Worm (Caenorhabditis elegans) whole organism, L4 larva: ENCODE results near the gene spe-49.

Experiments used
- F37D6.2 ChIP-seq: sonication (generic microtip); optimal IDR thresholded peaks from 2 replicates; lab custom pipeline; 2016; ENCODE audit warnings: mild to moderate bottlenecking, missing genetic modification characterization, missing compliant biosample characterization
- R02D3.7 ChIP-seq: fragments of 150-350 bp; sonication (generic microtip); optimal IDR thresholded peaks from 3 replicates; lab custom pipeline; 2014; ENCODE audit warnings: missing biosample characterization, missing genetic modification characterization
- T20F7.1 ChIP-seq: fragments of 200-800 bp; sonication (Bioruptor generic); optimal IDR thresholded peaks from 2 replicates; lab custom pipeline; 2018; ENCODE audit warnings: mild to moderate bottlenecking, missing genetic modification characterization, missing compliant biosample characterization
- T26A8.4 ChIP-seq: fragments of 200-800 bp; sonication (Bioruptor generic); IDR thresholded peaks from 2 replicates; pipeline ENCODE4 v1.3.6; 2022; ENCODE audit warnings: missing genetic modification characterization, missing compliant biosample characterization
- Y105C5A.15 ChIP-seq: fragments of 200-800 bp; sonication (Bioruptor generic); IDR thresholded peaks from 2 replicates; pipeline ENCODE4 v1.3.6; 2022; ENCODE audit warnings: missing genetic modification characterization, missing compliant biosample characterization
- Y48G9A.11 ChIP-seq: fragments of 200-800 bp; sonication (Bioruptor generic); IDR thresholded peaks from 2 replicates; pipeline ENCODE4 v1.3.6; 2022; ENCODE audit warnings: missing genetic modification reagents, missing genetic modification characterization, missing compliant biosample characterization
- Y5F2A.4 ChIP-seq: fragments of 200-800 bp; sonication (Bioruptor generic); optimal IDR thresholded peaks from 2 replicates; lab custom pipeline; 2018; ENCODE audit warnings: mild to moderate bottlenecking, missing genetic modification characterization, missing compliant biosample characterization
- Y75B8A.6 ChIP-seq: fragments of 200-800 bp; sonication (Bioruptor generic); IDR thresholded peaks from 2 replicates; pipeline ENCODE4 v1.3.6; 2022; ENCODE audit warnings: missing genetic modification reagents, missing genetic modification characterization, missing compliant biosample characterization
- ZK337.2 ChIP-seq: fragments of 200-800 bp; sonication (Bioruptor generic); IDR thresholded peaks from 2 replicates; pipeline ENCODE4 v1.3.6; 2022; ENCODE audit warnings: missing genetic modification reagents, missing genetic modification characterization, missing compliant biosample characterization
- aha-1 ChIP-seq: fragments of 150-350 bp; peaks from one replicate; lab custom pipeline; 2014; ENCODE audit warnings: missing biosample characterization, missing genetic modification characterization
- aly-2 ChIP-seq: sonication (generic microtip); optimal IDR thresholded peaks from 2 replicates; lab custom pipeline; 2018; ENCODE audit warnings: missing biosample characterization, missing genetic modification characterization
- ceh-28 ChIP-seq: fragments of 150-350 bp; optimal IDR thresholded peaks from 2 replicates; lab custom pipeline; 2014; ENCODE audit warnings: missing biosample characterization, missing genetic modification reagents, missing genetic modification characterization
- ceh-44 ChIP-seq: fragments of 200-800 bp; sonication (Bioruptor generic); IDR thresholded peaks from 2 replicates; pipeline ENCODE4 v1.3.6; 2022; ENCODE audit warnings: missing genetic modification reagents, missing genetic modification characterization, missing compliant biosample characterization
- cey-2 ChIP-seq: sonication (generic microtip); optimal IDR thresholded peaks from 3 replicates; lab custom pipeline; 2017; ENCODE audit warnings: missing genetic modification characterization, mild to moderate bottlenecking, missing compliant biosample characterization, antibody characterized with exemption, borderline replicate concordance; ENCODE audit not compliant: insufficient read depth
- daf-16 ChIP-seq, 3 experiments: sonication (generic microtip); optimal IDR thresholded peaks; 2 replicates each; lab custom pipeline; 2016 to 2017; ENCODE audit warnings: missing genetic modification characterization in 3 of 3, missing genetic modification reagents in 3 of 3, mild to moderate bottlenecking in 2 of 3, missing compliant biosample characterization in 2 of 3, missing biosample characterization in 1 of 3, moderate library complexity in 1 of 3
- daf-19 ChIP-seq: fragments of 200-800 bp; sonication (Bioruptor generic); conservative IDR thresholded peaks from 2 replicates; pipeline ENCODE4 v1.3.6; 2022; ENCODE audit warnings: missing genetic modification characterization, missing compliant biosample characterization
- daf-8 ChIP-seq: fragments of 200-800 bp; sonication (Bioruptor generic); IDR thresholded peaks from 2 replicates; pipeline ENCODE4 v1.3.6; 2022; ENCODE audit warnings: missing genetic modification characterization, missing compliant biosample characterization
- dmd-6 ChIP-seq: fragments of 200-800 bp; sonication (Bioruptor generic); IDR thresholded peaks from 2 replicates; pipeline ENCODE4 v1.3.6; 2022; ENCODE audit warnings: missing genetic modification reagents, missing genetic modification characterization, missing compliant biosample characterization
- dpl-1 ChIP-seq: fragments of 150-350 bp; optimal IDR thresholded peaks from 2 replicates; lab custom pipeline; 2014; ENCODE audit warnings: missing biosample characterization, missing genetic modification reagents, missing genetic modification characterization
- dve-1 ChIP-seq: sonication (generic microtip); optimal IDR thresholded peaks from 2 replicates; lab custom pipeline; 2017; ENCODE audit warnings: antibody characterized with exemption, mild to moderate bottlenecking, missing genetic modification characterization, missing compliant biosample characterization; ENCODE audit not compliant: insufficient read depth
- egl-27 ChIP-seq: sonication (generic microtip); optimal IDR thresholded peaks from 3 replicates; lab custom pipeline; 2017; ENCODE audit warnings: missing biosample characterization, missing genetic modification reagents, missing genetic modification characterization
- egl-43 ChIP-seq: fragments of 200-800 bp; sonication (Bioruptor generic); IDR thresholded peaks from 2 replicates; pipeline ENCODE4 v1.3.6; 2022; ENCODE audit warnings: missing genetic modification reagents, missing genetic modification characterization, missing compliant biosample characterization
- fkh-10 ChIP-seq: fragments of 150-350 bp; optimal IDR thresholded peaks from 2 replicates; lab custom pipeline; 2014; ENCODE audit warnings: missing biosample characterization, missing genetic modification reagents, missing genetic modification characterization
- fos-1 ChIP-seq: fragments of 150-350 bp; optimal IDR thresholded peaks from 2 replicates; lab custom pipeline; 2014; ENCODE audit warnings: missing biosample characterization, missing genetic modification characterization
- hif-1 ChIP-seq, 2 experiments: sonication (generic microtip); optimal IDR thresholded peaks; 2 replicates each; lab custom pipeline; 2016 to 2017; ENCODE audit warnings: missing compliant biosample characterization in 2 of 2, missing genetic modification characterization in 2 of 2, missing genetic modification reagents in 2 of 2, missing genotype in 2 of 2, mild to moderate bottlenecking in 1 of 2
- hlh-30 ChIP-seq: sonication (generic microtip); optimal IDR thresholded peaks from 2 replicates; lab custom pipeline; 2017; ENCODE audit warnings: antibody characterized with exemption, mild to moderate bottlenecking, missing genetic modification characterization, missing compliant biosample characterization; ENCODE audit not compliant: insufficient read depth
- hmg-1.1 ChIP-seq: fragments of 200-800 bp; sonication (Bioruptor generic); IDR thresholded peaks from 2 replicates; pipeline ENCODE4 v1.3.6; 2022; ENCODE audit warnings: missing genetic modification reagents, missing genetic modification characterization, missing compliant biosample characterization
- jun-1 ChIP-seq: fragments of 150-350 bp; optimal IDR thresholded peaks from 2 replicates; lab custom pipeline; 2014; ENCODE audit warnings: missing biosample characterization, missing genetic modification reagents, missing genetic modification characterization
- lin-1 ChIP-seq: fragments of 200-800 bp; sonication (Bioruptor generic); IDR thresholded peaks from 2 replicates; pipeline ENCODE4 v1.3.6; 2022; ENCODE audit warnings: missing genetic modification reagents, missing genetic modification characterization, missing compliant biosample characterization
- lin-38 ChIP-seq: fragments of 200-800 bp; sonication (Bioruptor generic); IDR thresholded peaks from 2 replicates; pipeline ENCODE4 v1.3.6; 2022; ENCODE audit warnings: missing genetic modification reagents, missing genetic modification characterization, missing compliant biosample characterization
- madf-5 ChIP-seq, 2 experiments: fragments of 200-800 bp; sonication (Bioruptor generic); IDR thresholded peaks; 2 replicates each; pipeline ENCODE4 v1.3.6; 2022; ENCODE audit warnings: missing compliant biosample characterization in 2 of 2, missing genetic modification characterization in 2 of 2
- mep-1 ChIP-seq: fragments of 150-350 bp; sonication (generic microtip); optimal IDR thresholded peaks from 3 replicates; lab custom pipeline; 2014; ENCODE audit warnings: missing biosample characterization, missing genetic modification characterization
- mes-2 ChIP-seq: sonication (generic microtip); optimal IDR thresholded peaks from 2 replicates; lab custom pipeline; 2016; ENCODE audit warnings: missing genotype, mild to moderate bottlenecking, missing genetic modification characterization, missing compliant biosample characterization; ENCODE audit not compliant: poor library complexity, severe bottlenecking
- mxl-2 ChIP-seq: fragments of 200-800 bp; sonication (Bioruptor generic); conservative IDR thresholded peaks from 2 replicates; pipeline ENCODE4 v1.3.6; 2022; ENCODE audit warnings: missing genetic modification reagents, missing genetic modification characterization, missing compliant biosample characterization
- nhr-11 ChIP-seq: fragments of 150-350 bp; optimal IDR thresholded peaks from 2 replicates; lab custom pipeline; 2014; ENCODE audit warnings: missing biosample characterization, missing genetic modification characterization
- nhr-111 ChIP-seq: fragments of 200-800 bp; sonication (Bioruptor generic); optimal IDR thresholded peaks from 2 replicates; lab custom pipeline; 2018; ENCODE audit warnings: mild to moderate bottlenecking, missing genetic modification characterization, missing compliant biosample characterization
- nhr-237 ChIP-seq: sonication (generic microtip); optimal IDR thresholded peaks from 2 replicates; lab custom pipeline; 2017; ENCODE audit warnings: missing biosample characterization, missing genetic modification characterization
- nhr-25 ChIP-seq: sonication (generic microtip); optimal IDR thresholded peaks from 2 replicates; lab custom pipeline; 2017; ENCODE audit warnings: missing genetic modification characterization, mild to moderate bottlenecking, missing compliant biosample characterization, antibody characterized with exemption, moderate library complexity, borderline replicate concordance; ENCODE audit not compliant: insufficient read depth
- nhr-28 ChIP-seq: fragments of 150-350 bp; optimal IDR thresholded peaks from 2 replicates; lab custom pipeline; 2014; ENCODE audit warnings: missing biosample characterization, missing genetic modification characterization
- pha-4 ChIP-seq, 2 experiments: fragments of 150-350 bp in 1 of 2; fragments of 200-800 bp in 1 of 2; sonication (Bioruptor generic) in 1 of 2; IDR thresholded peaks in 1 of 2; optimal IDR thresholded peaks in 1 of 2; 2 replicates each; pipeline versions ENCODE4 v1.3.6 to Lab custom; 2014 to 2022; ENCODE audit warnings: missing genetic modification characterization in 2 of 2, missing genetic modification reagents in 2 of 2, missing biosample characterization in 1 of 2, missing compliant biosample characterization in 1 of 2
- pqm-1 ChIP-seq: sonication (generic microtip); optimal IDR thresholded peaks from 2 replicates; lab custom pipeline; 2017; ENCODE audit warnings: missing biosample characterization, missing genetic modification characterization
- snpc-1.2 ChIP-seq: fragments of 200-800 bp; sonication (Bioruptor generic); IDR thresholded peaks from 2 replicates; pipeline ENCODE4 v1.3.6; 2022; ENCODE audit warnings: missing genetic modification reagents, missing genetic modification characterization, missing compliant biosample characterization
- snpc-4 ChIP-seq: fragments of 150-350 bp; optimal IDR thresholded peaks from 2 replicates; lab custom pipeline; 2014; ENCODE audit warnings: missing biosample characterization, missing genetic modification characterization
- spr-1 ChIP-seq: sonication (generic microtip); optimal IDR thresholded peaks from 2 replicates; lab custom pipeline; 2016; ENCODE audit warnings: mild to moderate bottlenecking, missing genetic modification characterization, missing compliant biosample characterization
- unc-39 ChIP-seq: sonication (generic microtip); optimal IDR thresholded peaks from 2 replicates; lab custom pipeline; 2017; ENCODE audit warnings: missing biosample characterization, missing genetic modification characterization
- unc-62 ChIP-seq, 3 experiments: fragments of 150-350 bp in 1 of 3; sonication (generic microtip); optimal IDR thresholded peaks in 2 of 3; peaks in 1 of 3; 1 replicate in 1 of 3; 2 replicates in 2 of 3; lab custom pipeline; 2014 to 2017; ENCODE audit warnings: missing biosample characterization in 3 of 3, missing genetic modification characterization in 3 of 3, missing genetic modification reagents in 3 of 3, missing genotype in 1 of 3
- zip-11 ChIP-seq: fragments of 200-800 bp; sonication (Bioruptor generic); IDR thresholded peaks from 2 replicates; pipeline ENCODE4 v1.3.6; 2022; ENCODE audit warnings: missing genetic modification characterization, missing compliant biosample characterization

spe-49 gene

ce11 chrV:6267237-6267812 lies 13.8 kb upstream of the spe-49 start, which contains the start of gene mrck-1 (continued):
- TF ChIP-seq hlh-30 (peak; percentile 89), pqm-1 (no peak), ceh-44 (GFP tag; lab: Robert Waterston, UW) (no peak), mxl-2 (no peak), jun-1 (tag; lab: Kevin White, UChicago) (peak; percentile 51), daf-19 (GFP tag; lab: Robert Waterston, UW) (no peak), ZK337.2 (GFP tag; lab: Robert Waterston, UW) (peak; percentile 31; the same call in 1 of the 2 replicates), nhr-237 (tag; lab: Kevin White, UChicago) (no peak), aly-2 (tag; lab: Kevin White, UChicago) (no peak), lin-1 (GFP tag; lab: Robert Waterston, UW) (0 out of 2 replicates have a peak, but pooled peaks have one; percentile 28), nhr-28 (tag; lab: Kevin White, UChicago) (peak; percentile 72), cey-2 (tag; lab: Kevin White, UChicago) (no peak), unc-39 (no peak), egl-27 (no peak), dve-1 (peak; percentile 85), R02D3.7 (tag; lab: Kevin White, UChicago) (no peak), Y75B8A.6 (GFP tag; lab: Robert Waterston, UW) (0 out of 2 replicates have a peak, but pooled peaks have one; percentile 46), madf-5 (GFP tag; IDR thresholded peaks at IDR 0.05; lab: Robert Waterston, UW) (peak; percentile 14 to 51; a peak in 1 of 4 replicates), hmg-1.1 (GFP tag; lab: Robert Waterston, UW) (peak; percentile 90), fos-1 (tag; lab: Kevin White, UChicago) (no peak), mes-2 (tag; lab: Kevin White, UChicago) (peak; percentile 92), aha-1 (tag; lab: Kevin White, UChicago) (peak; percentile 99), zip-11 (GFP tag; lab: Robert Waterston, UW) (no peak), ceh-28 (tag; lab: Kevin White, UChicago) (no peak), lin-38 (GFP tag; lab: Robert Waterston, UW) (peak; percentile 81), spr-1 (tag; lab: Kevin White, UChicago) (peak; percentile 81), hif-1 (tag; optimal IDR thresholded peaks at IDR 0.05; lab: Kevin White, UChicago) (peak; percentile 42 to 83), dpl-1 (GFP tag; lab: Kevin White, UChicago) (peak; percentile 81), fkh-10 (GFP tag; lab: Kevin White, UChicago) (peak; percentile 94), snpc-1.2 (0 out of 2 replicates have a peak, but pooled peaks have one; percentile 27), snpc-4 (tag; lab: Kevin White, UChicago) (no peak), Y48G9A.11 (GFP tag; lab: Robert Waterston, UW) (0 out of 2 replicates have a peak, but pooled peaks have one; percentile 50), Y105C5A.15 (GFP tag; lab: Robert Waterston, UW) (no peak), daf-16 (GFP tag; optimal IDR thresholded peaks at IDR 0.05; lab: Kevin White, UChicago) (peak; percentile 22 to 77), daf-16 (tag; optimal IDR thresholded peaks at IDR 0.05; lab: Kevin White, UChicago) (no peak), mep-1 (tag; lab: Kevin White, UChicago) (peak; percentile 97), egl-43 (peak; percentile 81), nhr-25 (peak; percentile 52), F37D6.2 (peak; percentile 92), T26A8.4 (GFP tag; lab: Robert Waterston, UW) (peak; percentile 83), unc-62 (GFP tag; optimal IDR thresholded peaks at IDR 0.05 in 1 of 2; lab: Kevin White, UChicago) (peak in 1 of 2 experiments; percentile 87), unc-62 (tag; optimal IDR thresholded peaks at IDR 0.05; lab: Kevin White, UChicago) (no peak), nhr-111 (no peak), pha-4 (GFP tag; IDR thresholded peaks at IDR 0.05; lab: Robert Waterston, UW) (no peak), pha-4 (tag; optimal IDR thresholded peaks at IDR 0.05; lab: Kevin White, UChicago) (no peak), nhr-11 (tag; lab: Kevin White, UChicago) (peak; percentile 93), dmd-6 (peak; percentile 87), Y5F2A.4 (GFP tag; lab: Kevin White, UChicago) (no peak), daf-8 (no peak), T20F7.1 (no peak)
